Fruit fly (Drosophila melanogaster): ENCODE measurements around the gene chas.

chas gene

DNA sequence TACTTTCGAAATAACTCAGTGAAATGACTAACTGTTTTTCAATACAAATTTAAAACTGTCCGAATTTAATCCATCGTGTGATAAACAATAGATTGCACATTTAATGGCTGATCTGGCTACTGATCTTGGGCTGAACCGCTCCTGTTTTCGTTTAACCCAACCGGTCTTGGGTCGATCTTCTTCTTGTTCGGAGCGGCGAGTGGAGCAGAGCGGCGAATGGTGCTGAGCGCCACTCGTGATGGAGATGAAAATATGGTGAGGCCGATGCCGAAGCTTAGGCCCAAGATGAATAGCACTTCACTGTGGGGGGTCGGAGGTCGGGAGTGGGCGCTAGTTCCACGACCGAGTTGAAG lies 15.0 kb downstream of the chas start:
- TF ChIP-seq noc (tag; optimal IDR thresholded peaks at IDR 0.05) = no peak

DNA sequence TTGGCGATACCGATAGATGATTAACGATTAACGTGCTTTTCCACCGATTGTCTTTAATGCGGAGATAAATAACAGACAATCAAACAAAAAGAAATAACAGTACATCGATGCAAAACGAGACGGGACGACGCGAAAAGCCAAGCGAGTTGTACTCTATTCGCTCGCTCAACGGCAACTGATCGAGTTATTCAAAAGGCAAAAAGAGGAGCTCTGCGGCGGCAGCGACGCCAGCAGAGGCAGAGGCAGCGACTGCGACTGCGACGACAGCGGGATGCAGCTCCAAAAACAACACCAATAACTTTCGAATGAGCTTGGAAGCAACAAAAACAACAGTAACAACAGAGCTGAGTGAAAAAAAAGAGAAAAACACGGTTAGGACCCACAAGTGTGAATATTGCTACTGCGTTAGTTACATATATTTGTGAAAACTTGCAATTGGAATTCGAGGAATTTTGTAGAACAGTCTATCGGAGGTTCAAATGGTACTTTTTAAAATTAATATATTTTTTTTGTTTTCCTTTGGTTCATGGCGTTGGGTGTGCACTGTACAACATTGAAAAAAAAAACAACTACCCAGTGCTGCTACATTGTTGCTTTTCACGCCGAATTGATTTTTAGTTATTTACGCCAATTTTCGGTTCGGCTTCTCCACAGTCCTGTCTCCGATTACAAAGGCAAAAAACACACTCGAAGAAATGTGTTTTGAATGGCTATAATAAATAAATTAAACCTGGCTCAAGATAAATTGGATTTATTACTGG lies 15.6 kb downstream of the chas start:
- TF ChIP-seq noc (tag; optimal IDR thresholded peaks at IDR 0.05) = peak; percentile 11

DNA sequence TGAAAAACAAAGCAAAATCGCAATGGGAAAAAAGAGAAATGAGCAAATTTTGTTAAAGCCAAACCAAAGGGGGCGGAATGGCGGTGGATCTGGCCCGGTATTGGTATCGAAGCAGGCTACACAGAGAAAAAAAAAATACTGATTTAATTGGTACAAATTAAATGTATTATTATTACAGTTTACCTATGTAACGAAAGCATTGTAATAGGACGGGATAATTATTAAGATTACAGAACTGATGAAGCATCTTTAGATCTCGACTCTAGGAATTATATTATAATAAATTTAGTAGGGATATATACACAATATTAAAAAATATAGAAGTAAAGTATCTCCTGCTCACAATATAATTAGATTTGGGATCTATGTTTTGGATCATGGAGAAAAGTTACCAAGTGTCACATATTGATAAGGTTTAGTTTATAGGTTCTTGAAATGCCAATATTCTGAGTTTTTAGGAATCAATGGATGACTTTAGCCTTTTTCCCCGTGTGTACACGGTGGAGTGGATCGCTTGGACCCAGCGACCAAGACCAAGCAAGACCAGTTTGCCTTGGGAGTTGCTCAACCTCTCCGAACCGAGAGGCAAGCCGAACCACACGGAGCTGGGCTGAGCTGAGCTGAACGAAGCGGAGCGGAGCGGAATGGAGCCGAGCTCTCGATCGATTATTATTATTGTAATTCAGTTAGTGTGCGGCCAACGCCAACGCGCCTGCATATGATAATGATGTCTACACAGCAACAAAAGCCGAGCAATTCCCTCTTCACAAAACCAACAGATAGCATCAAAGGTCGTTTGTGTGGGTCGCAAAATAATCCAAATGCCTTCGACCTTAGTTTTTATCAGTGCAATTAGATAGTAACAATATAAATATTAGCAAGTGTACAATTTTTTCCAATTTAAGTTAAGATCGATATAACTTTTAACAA lies 18.6 kb downstream of the chas start:
- TF ChIP-seq noc (tag; optimal IDR thresholded peaks at IDR 0.05) = peak; percentile 19

DNA sequence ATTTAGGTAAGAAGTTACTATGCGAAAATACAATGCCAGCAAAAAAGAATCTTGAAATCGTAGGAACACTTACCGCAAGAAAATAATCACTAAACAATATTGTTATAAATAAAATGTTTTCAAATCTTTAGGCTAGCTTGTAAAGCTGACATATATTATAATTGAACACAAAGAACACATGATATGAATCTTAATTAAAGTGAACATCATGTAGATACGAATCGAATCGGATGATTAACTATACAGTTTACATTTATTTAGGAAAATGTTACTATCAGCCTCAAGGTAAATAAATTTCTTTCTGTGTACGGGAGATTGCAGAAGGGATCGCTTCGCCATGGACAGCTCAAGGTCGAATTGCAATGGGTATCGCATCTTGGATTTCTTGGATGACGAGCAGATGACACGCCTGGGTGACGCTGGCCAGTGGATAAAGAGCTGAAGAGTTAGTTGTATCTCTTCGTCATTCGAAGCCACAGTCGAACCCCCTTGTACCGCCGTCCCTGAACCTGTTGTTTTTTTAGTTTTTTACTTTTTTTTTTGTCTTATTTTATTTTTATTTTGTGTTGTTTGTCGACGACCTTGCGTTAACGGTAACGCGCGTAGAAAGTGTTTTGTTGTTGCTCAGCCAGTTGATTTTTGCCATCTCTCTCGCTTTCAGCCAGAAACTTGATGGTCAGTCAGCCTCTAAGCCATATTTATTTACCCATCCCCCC lies 20.4 kb downstream of the chas start:
- TF ChIP-seq noc (tag; optimal IDR thresholded peaks at IDR 0.05) = no peak

DNA sequence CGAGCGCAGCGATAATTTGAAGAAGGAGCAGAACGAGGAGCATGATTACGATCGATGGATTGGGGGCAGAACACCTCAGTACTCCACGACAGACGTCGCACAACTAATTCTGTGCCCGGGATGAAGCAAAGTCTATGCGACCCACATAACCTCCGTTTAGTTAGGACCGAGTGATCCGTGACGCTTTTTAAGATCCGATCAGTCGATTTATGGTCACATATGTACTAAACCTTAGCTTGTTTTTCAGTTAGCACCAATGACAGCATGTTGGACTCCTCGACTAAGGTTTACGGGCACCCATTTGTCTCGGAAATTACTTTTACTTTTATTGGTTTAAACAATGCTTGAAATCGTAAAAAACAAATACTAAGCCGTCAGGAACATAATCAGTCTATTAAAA lies 26.7 kb downstream of the chas start, which contains the start of gene CG12990:
Gene CG12990 (minus strand): TSS at position 101 of the 400 bp plus-strand sequence.
- no peak for TF ChIP-seq noc (tag; optimal IDR thresholded peaks at IDR 0.05)

DNA sequence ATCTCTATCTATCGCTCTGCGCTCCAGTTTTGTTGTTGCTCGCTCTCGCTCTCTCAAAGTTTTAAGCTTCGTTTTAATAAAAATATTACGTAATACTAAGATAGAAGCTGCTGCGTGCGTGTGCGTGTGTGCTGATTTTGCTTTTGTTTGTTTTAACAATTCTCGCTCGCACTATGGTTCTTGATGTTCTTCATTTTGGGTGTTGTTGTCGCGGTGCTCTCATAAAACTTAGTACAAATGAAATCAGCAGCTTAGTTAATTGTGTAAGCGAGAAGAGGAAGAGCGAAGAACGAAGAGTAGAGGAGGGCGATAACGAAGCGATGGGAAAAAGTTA lies 39.4 kb downstream of the chas start:
- peak; percentile 41 for TF ChIP-seq noc (tag; optimal IDR thresholded peaks at IDR 0.05)

DNA sequence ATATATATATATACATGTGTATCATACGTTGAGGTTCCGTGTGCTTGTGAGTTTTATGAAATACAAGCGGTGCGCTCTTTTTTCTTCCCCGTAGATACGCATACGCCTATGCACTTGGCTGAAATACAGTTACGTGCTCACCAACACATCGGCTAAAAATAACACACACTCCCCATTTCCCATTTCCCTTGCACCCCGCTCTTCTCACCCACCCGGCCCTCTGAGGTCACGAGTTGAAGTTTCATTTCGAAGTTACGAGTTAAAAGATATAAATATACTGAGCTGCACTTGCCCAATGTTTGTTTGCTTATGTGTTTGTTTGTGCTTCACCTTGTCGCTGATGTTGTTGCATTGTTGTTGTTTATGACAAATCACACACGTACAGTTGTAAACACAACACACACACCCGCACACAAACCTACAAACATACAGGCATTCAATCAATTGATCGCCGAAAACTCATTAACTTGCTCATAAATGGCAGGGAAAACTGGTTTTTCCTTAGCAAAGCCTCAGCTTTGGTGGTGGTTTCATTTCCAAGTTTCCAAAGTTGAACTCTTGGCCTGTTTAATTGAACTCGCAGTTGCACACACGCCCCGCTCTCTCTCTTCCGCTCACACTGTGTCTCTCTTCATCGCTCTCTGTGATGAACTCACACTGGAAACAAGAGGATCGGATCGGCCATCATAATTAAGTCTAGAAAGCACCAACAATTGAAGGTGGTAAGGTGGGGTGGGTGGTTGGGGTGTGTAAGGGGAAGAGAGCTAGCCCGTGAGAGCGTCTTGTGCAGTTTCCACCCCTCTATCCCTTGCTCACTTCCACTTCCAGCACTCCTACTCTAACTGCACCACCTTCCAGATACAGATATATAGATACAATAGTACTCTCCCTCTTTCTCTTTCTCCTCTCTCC lies 40.1 kb downstream of the chas start:
- TF ChIP-seq noc (tag; optimal IDR thresholded peaks at IDR 0.05) = no peak

DNA sequence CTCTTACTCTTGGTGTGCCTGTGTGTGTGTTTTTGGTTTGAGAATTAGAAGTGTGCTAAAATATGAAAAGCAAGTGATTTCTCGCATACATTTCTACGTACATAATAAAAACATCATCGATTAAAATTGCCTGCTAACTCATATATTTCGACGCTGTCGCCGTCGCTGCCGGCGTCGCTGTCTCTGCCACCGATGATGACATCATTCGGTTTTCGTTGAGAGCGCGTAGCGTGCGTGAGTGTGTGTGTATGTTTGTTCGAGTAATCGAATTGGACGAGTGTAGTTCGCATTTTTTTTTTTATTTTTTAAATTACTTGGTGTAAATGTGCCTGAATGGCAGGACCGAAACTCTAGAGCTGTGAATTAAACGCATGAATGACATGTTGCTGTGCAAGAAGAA lies 40.8 kb downstream of the chas start:
- peak; percentile 10 for TF ChIP-seq noc (tag; optimal IDR thresholded peaks at IDR 0.05)

DNA sequence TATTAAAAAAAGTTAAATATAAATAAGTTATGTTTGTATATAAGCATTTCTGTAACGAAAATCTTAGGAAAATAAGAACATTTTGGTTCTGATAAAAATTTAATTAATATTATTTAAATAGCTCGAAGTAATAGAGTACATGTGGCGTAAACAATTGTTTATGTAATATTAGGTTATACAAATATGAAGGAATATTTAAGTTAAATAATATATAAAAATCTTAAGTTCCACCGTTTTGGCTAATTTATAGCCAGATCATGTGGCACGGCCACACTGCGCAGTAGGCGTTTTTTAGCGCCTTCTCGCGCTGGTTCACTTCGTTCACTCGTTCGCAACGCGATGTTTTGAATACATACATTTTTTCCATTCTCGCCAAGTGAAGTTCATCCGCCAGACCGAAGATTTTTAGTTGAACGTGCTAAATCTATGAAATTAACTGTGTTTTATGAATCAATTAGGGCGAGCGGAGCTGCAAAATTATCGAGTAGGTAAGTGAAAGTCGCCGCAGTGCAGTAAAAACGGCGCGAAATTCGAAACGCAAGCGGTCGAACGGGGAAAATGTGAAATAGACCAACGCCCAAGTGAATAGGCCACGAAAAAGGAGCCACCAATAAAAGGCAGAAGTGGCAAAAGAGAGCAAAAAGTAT lies 41.4 kb downstream of the chas start, which contains the start of gene beta-Spec:
Gene beta-Spec (plus strand): TSS at position 323 of the 647 bp plus-strand sequence.
- TF ChIP-seq noc (tag; optimal IDR thresholded peaks at IDR 0.05) = no peak

DNA sequence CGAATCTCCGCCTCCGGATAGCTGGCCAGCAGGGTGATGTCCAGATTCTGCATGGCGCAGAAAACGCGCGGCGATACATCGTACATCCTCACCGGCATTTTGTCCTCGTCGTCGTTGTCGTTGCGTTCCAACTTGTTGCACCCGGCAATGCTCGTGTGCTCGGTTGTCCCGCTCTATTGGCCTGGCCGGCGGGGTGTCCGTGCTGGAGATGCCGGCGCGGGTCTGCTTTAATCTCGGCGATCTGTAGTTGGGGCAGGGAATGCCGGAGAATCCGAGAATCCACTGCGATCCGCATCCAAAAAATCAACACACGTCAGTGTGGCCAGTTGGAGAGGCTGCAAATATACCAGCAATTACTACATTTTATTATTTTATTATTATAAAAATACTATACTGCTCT lies 42.0 kb downstream of the chas start, which contains the start of gene IntS2:
Gene IntS2 (minus strand): TSS at position 318 of the 400 bp plus-strand sequence.
- TF ChIP-seq noc (tag; optimal IDR thresholded peaks at IDR 0.05) = no peak

DNA sequence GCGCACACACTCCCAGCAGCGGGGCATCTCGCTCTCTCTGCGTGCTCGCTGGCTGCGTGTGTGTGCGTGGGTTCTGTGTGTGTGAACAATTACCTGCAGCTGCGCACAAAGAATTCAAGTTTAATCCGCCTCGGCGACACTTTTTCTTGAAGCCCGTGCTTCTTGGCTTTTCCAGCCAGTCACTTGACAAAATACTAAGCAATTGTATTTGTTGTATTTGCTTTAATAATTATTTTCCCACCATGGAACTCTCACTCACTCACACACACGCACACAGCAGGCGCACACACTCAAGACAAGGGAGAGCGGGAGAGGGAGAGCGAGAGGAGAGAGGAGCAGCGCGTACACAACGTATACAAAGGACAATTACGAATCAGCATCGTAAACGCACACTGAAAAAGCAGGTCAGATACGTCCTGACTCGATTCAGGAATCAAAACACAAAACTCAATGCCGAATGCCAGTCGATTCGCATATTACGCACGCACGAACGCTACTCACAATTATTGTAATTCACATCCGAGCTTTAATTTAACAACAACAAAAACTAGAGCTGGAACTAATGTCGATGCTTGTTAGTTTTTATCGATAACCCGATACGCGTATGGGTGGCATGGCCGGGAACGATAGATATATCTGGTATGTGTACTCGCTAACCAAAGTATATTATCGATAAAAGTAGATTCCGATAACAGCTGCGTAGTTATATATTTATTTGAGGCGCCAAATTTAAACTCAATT lies 46.4 kb downstream of the chas start, which contains the start of gene RhoGAPp190:
Gene RhoGAPp190 (minus strand): TSS at position 565 of the 741 bp plus-strand sequence.
- no peak for TF ChIP-seq noc (tag; optimal IDR thresholded peaks at IDR 0.05)

DNA sequence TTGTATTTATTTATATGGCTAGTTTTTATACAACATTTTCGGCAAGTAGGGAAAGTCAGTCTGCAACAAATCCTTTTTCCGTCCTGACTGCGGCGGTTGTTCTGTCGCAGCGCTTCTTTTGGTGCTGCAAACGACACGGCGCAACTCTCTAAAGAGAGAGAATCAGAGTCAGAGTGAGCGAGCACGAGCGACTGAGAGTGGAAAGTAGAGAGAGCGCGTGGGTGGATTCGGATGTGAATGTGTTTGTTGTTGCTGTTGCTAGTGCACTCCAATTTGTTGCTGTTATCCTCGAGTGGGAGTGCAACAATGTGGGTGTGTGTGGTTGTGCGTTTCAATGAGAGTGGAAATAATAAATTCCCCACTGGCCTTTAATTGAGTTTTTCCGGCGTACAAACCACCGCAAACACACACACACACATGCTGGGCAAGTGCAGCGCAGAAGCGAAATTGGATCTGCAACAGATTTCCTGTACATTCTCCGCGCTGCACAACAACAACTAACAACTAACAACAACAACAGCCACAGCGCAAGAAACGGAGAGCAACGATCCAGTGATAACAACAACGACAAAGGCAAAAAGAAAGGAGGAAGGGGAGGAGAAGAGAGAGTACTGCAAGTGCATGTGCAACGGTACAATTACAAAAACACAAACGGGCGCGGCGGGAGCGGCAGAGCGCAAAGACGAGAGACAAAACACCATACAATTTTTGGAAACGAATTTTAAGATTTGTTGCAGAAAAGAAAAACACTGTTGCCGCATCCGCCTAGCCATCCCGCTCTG lies 47.1 kb downstream of the chas start:
- TF ChIP-seq noc (tag; optimal IDR thresholded peaks at IDR 0.05) = no peak

DNA sequence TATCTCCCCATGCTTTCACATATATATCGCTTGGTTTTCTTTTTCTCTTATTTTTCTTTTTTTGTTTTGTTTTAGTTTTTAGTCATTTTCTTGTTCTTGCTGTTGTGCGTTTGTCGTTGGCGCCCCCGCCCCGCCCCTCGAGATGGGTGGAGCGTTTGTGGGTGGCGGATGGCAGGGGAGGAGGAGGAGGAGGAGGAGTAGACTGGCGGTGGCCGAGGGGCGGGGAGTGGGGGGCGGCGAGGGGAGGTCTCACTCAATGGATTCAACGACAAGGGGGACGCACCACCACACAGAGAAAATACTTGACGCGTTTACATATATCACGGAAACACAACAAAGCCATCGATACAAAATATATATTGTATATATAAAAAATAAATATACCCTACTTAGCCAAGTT lies 57.7 kb downstream of the chas start:
- no peak for TF ChIP-seq noc (tag; optimal IDR thresholded peaks at IDR 0.05)

All from whole organism, larva.